Fruit fly (Drosophila melanogaster): ENCODE measurements around the gene CG9515.

Gene CG9515

dm6 chr2L:8959001-8959461 is 16.0 kb upstream of the CG9515 start, which contains the start of gene CG31886:
Gene CG31886, minus strand, starts transcription at chr2L:8959051.
- TF ChIP-seq Ssrp (tag; optimal IDR thresholded peaks at IDR 0.05): peak; percentile 22
- TF ChIP-seq gce (GFP tag; IDR thresholded peaks at IDR 0.05): no peak
- TF ChIP-seq Sin3A (optimal IDR thresholded peaks at IDR 0.05): no peak
- TF ChIP-seq Stat92E (GFP tag; optimal IDR thresholded peaks at IDR 0.05): no peak
- no peak for TF ChIP-seq fd3F (GFP tag; optimal IDR thresholded peaks at IDR 0.05)
- peak; percentile 49; the same call in 1 of the 2 replicates for TF ChIP-seq CG17328 (GFP tag; IDR thresholded peaks at IDR 0.05)
- peak; percentile 6 for TF ChIP-seq zen (tag; optimal IDR thresholded peaks at IDR 0.05)
- TF ChIP-seq CG1024 (GFP tag; IDR thresholded peaks at IDR 0.05): no peak
- no peak for TF ChIP-seq HLH54F (GFP tag; optimal IDR thresholded peaks at IDR 0.05)
- peak; percentile 27 for TF ChIP-seq CG4424 (GFP tag; optimal IDR thresholded peaks at IDR 0.05)
- 0 out of 2 replicates have a peak, but pooled peaks have one; percentile 4 for TF ChIP-seq dati (GFP tag; IDR thresholded peaks at IDR 0.05)
- TF ChIP-seq CG7357 (GFP tag; IDR thresholded peaks at IDR 0.05): no peak
- TF ChIP-seq yki (optimal IDR thresholded peaks at IDR 0.05): no peak
- no peak for TF ChIP-seq CG8290 (GFP tag; optimal IDR thresholded peaks at IDR 0.05)
- TF ChIP-seq CG8290 (tag; optimal IDR thresholded peaks at IDR 0.05): no peak
- TF ChIP-seq caup (GFP tag; optimal IDR thresholded peaks at IDR 0.05; ENCODE audit: severe bottlenecking): peak; percentile 18
- TF ChIP-seq Taf1 (GFP tag; IDR thresholded peaks at IDR 0.05): peak; percentile 52; the same call in 1 of the 2 replicates
- TF ChIP-seq Asciz (GFP tag; optimal IDR thresholded peaks at IDR 0.05): no peak
- no peak for TF ChIP-seq CG13894 (tag; optimal IDR thresholded peaks at IDR 0.05)
- TF ChIP-seq CG9727 (GFP tag; optimal IDR thresholded peaks at IDR 0.05): peak; percentile 30
- no peak for TF ChIP-seq CG15073 (GFP tag; optimal IDR thresholded peaks at IDR 0.05)
- TF ChIP-seq slbo (GFP tag; IDR thresholded peaks at IDR 0.05): peak; percentile 64
- no peak for TF ChIP-seq pnt (GFP tag; optimal IDR thresholded peaks at IDR 0.05)
- peak; percentile 38; the same call in 1 of the 2 replicates for TF ChIP-seq CG4730 (GFP tag; IDR thresholded peaks at IDR 0.05)
- peak; percentile 29 for TF ChIP-seq Blimp-1 (GFP tag; optimal IDR thresholded peaks at IDR 0.05)
- TF ChIP-seq Chrac-16 (GFP tag; optimal IDR thresholded peaks at IDR 0.05): peak; percentile 2
- no peak for TF ChIP-seq CrebB (tag; optimal IDR thresholded peaks at IDR 0.05)
- TF ChIP-seq lilli (GFP tag; optimal IDR thresholded peaks at IDR 0.05): peak; percentile 21
- TF ChIP-seq CG14667 (GFP tag; IDR thresholded peaks at IDR 0.05): no peak
- TF ChIP-seq CG10366 (GFP tag; IDR thresholded peaks at IDR 0.05): peak; percentile 34
- no peak for TF ChIP-seq crc (GFP tag; optimal IDR thresholded peaks at IDR 0.05)
- no peak for TF ChIP-seq CG12104 (GFP tag; optimal IDR thresholded peaks at IDR 0.05)
- TF ChIP-seq CG4854 (GFP tag; optimal IDR thresholded peaks at IDR 0.05): no peak
- no peak for TF ChIP-seq CG18476 (GFP tag; optimal IDR thresholded peaks at IDR 0.05)
- no peak for TF ChIP-seq ro (GFP tag; IDR thresholded peaks at IDR 0.05)
- no peak for TF ChIP-seq tio (GFP tag; optimal IDR thresholded peaks at IDR 0.05)
- no peak for TF ChIP-seq CG2202 (tag; optimal IDR thresholded peaks at IDR 0.05)
- no peak for TF ChIP-seq usp (GFP tag; optimal IDR thresholded peaks at IDR 0.05)
- TF ChIP-seq tgo (GFP tag; IDR thresholded peaks at IDR 0.05): peak; percentile 40; the same call in 1 of the 3 replicates
- no peak for TF ChIP-seq CG18262 (tag; optimal IDR thresholded peaks at IDR 0.05)
- no peak for TF ChIP-seq corto (GFP tag; optimal IDR thresholded peaks at IDR 0.05)
- no peak for TF ChIP-seq CG18764 (GFP tag; optimal IDR thresholded peaks at IDR 0.05)
- no peak for TF ChIP-seq CG8359 (GFP tag; optimal IDR thresholded peaks at IDR 0.05; ENCODE audit: borderline replicate concordance)
- no peak for TF ChIP-seq onecut (GFP tag; IDR thresholded peaks at IDR 0.05)
- TF ChIP-seq CG11695 (GFP tag; IDR thresholded peaks at IDR 0.05): 0 out of 3 replicates have a peak, but pooled peaks have one; percentile 36
- peak; percentile 27 for TF ChIP-seq CG10979 (tag; optimal IDR thresholded peaks at IDR 0.05)
- TF ChIP-seq Nf-YB (GFP tag; optimal IDR thresholded peaks at IDR 0.05): no peak
- no peak for TF ChIP-seq CG12942 (GFP tag; optimal IDR thresholded peaks at IDR 0.05)
- TF ChIP-seq CG11398 (GFP tag; optimal IDR thresholded peaks at IDR 0.05): no peak
- TF ChIP-seq dmrt99B (tag; optimal IDR thresholded peaks at IDR 0.05): no peak
- peak; percentile 28; the same call in 1 of the 2 replicates for TF ChIP-seq CG7372 (GFP tag; IDR thresholded peaks at IDR 0.05)
- no peak for TF ChIP-seq Ets65A (GFP tag)
